Fruit fly (Drosophila melanogaster) whole organism, wandering third instar larva: ENCODE measurements around the gene emei.
"Not testable (repeated sequence)": the region's sequence is repeated elsewhere in the genome, so short reads cannot be mapped to it uniquely, and the experiment has no call there.

Experiments used
- Abd-B ChIP-seq: fragments of >200 bp; optimal IDR thresholded peaks from 2 replicates; lab custom pipeline; 2017; ENCODE audit warnings: missing biosample characterization, missing genetic modification characterization
- CG32264 ChIP-seq: fragments of 200-800 bp; sonication (Bioruptor generic); optimal IDR thresholded peaks from 2 replicates; lab custom pipeline; 2016; ENCODE audit warnings: missing biosample characterization, missing genetic modification characterization
- CrebA ChIP-seq: fragments of 200-800 bp; sonication (Bioruptor generic); optimal IDR thresholded peaks from 2 replicates; lab custom pipeline; 2016; ENCODE audit warnings: missing biosample characterization, mild to moderate bottlenecking, missing genetic modification characterization, borderline replicate concordance
- Dfd ChIP-seq: fragments of >200 bp; optimal IDR thresholded peaks from 2 replicates; lab custom pipeline; 2017; ENCODE audit warnings: missing biosample characterization, missing genetic modification characterization
- Dif ChIP-seq: fragments of 200-275, 200-300 bp; sonication (Bioruptor generic); optimal IDR thresholded peaks from 2 replicates; lab custom pipeline; 2018; ENCODE audit warnings: missing biosample characterization, missing genetic modification characterization; ENCODE audit not compliant: partially characterized antibody
- GATAd ChIP-seq: sonication (Bioruptor generic); optimal IDR thresholded peaks from 2 replicates; lab custom pipeline; 2016; ENCODE audit warnings: missing biosample characterization, missing genetic modification characterization
- HLH106 ChIP-seq: fragments of 200-800 bp; optimal IDR thresholded peaks from 3 replicates; lab custom pipeline; 2019; ENCODE audit warnings: missing biosample characterization, mild to moderate bottlenecking, missing genetic modification characterization, moderate library complexity
- Hnf4 ChIP-seq: fragments of 200-800 bp; sonication (Bioruptor generic); optimal IDR thresholded peaks from 2 replicates; lab custom pipeline; 2016; ENCODE audit warnings: missing biosample characterization, mild to moderate bottlenecking, missing genetic modification characterization
- Hr78 ChIP-seq: fragments of >200 bp; optimal IDR thresholded peaks from 2 replicates; lab custom pipeline; 2017; ENCODE audit warnings: missing biosample characterization, missing genetic modification characterization
- Jra ChIP-seq: sonication (Bioruptor generic); optimal IDR thresholded peaks from 2 replicates; lab custom pipeline; 2016; ENCODE audit warnings: missing biosample characterization, missing genetic modification characterization
- Mio ChIP-seq: sonication (Bioruptor generic); optimal IDR thresholded peaks from 2 replicates; lab custom pipeline; 2016; ENCODE audit warnings: missing biosample characterization, missing genetic modification characterization
- Myc ChIP-seq: fragments of >200 bp; optimal IDR thresholded peaks from 2 replicates; lab custom pipeline; 2017
- N ChIP-seq: fragments of >200 bp; optimal IDR thresholded peaks from 2 replicates; lab custom pipeline; 2018; ENCODE audit warnings: missing biosample characterization, missing external identifiers, missing genetic modification characterization
- OdsH ChIP-seq: fragments of 200-800 bp; sonication (Bioruptor generic); optimal IDR thresholded peaks from 2 replicates; lab custom pipeline; 2016; ENCODE audit warnings: missing biosample characterization, mild to moderate bottlenecking, missing genetic modification characterization
- Vsx2 ChIP-seq: fragments of 200-300, 225-300 bp; sonication (Bioruptor generic); optimal IDR thresholded peaks from 2 replicates; lab custom pipeline; 2018; ENCODE audit warnings: missing biosample characterization, missing genetic modification characterization; ENCODE audit not compliant: partially characterized antibody
- br ChIP-seq: fragments of 200-800 bp; sonication (Bioruptor generic); optimal IDR thresholded peaks from 2 replicates; lab custom pipeline; 2016; ENCODE audit warnings: missing biosample characterization, missing genetic modification characterization
- brk ChIP-seq: fragments of 200-800 bp; sonication (Bioruptor generic); optimal IDR thresholded peaks from 2 replicates; lab custom pipeline; 2016; ENCODE audit warnings: missing biosample characterization, mild to moderate bottlenecking, missing genetic modification characterization
- dl ChIP-seq, 2 experiments: fragments of 175-275, 200-275 bp in 1 of 2; fragments of 200-275 bp in 1 of 2; sonication (Bioruptor generic); optimal IDR thresholded peaks; lab custom pipeline; 2018; ENCODE audit warnings: mild to moderate bottlenecking in 2 of 2, missing biosample characterization in 2 of 2, missing genetic modification characterization in 2 of 2, moderate library complexity in 2 of 2; ENCODE audit not compliant: partially characterized antibody in 2 of 2, insufficient read depth in 1 of 2
- dsf ChIP-seq: sonication (Bioruptor generic); optimal IDR thresholded peaks from 2 replicates; lab custom pipeline; 2016; ENCODE audit warnings: missing biosample characterization, missing genetic modification characterization, borderline replicate concordance
- ey ChIP-seq: fragments of 200-800 bp; sonication (Bioruptor generic); optimal IDR thresholded peaks from 2 replicates; lab custom pipeline; 2016; ENCODE audit warnings: missing biosample characterization, missing genetic modification characterization
- foxo ChIP-seq, 2 experiments: fragments of 200-800 bp; sonication (Bioruptor generic); optimal IDR thresholded peaks; 2 replicates in 1 of 2; 3 replicates in 1 of 2; lab custom pipeline; 2016 to 2017; ENCODE audit warnings: missing biosample characterization in 2 of 2, missing genetic modification characterization in 2 of 2
- fru ChIP-seq: fragments of 200-800 bp; sonication (Bioruptor generic); optimal IDR thresholded peaks from 3 replicates; lab custom pipeline; 2016; ENCODE audit warnings: missing biosample characterization, mild to moderate bottlenecking, missing genetic modification characterization
- h ChIP-seq: fragments of 200-800 bp; sonication (Bioruptor generic); optimal IDR thresholded peaks from 3 replicates; lab custom pipeline; 2016; ENCODE audit warnings: missing biosample characterization, mild to moderate bottlenecking, missing genetic modification characterization
- jim ChIP-seq: fragments of 175-275, 200-325 bp; sonication (Bioruptor generic); optimal IDR thresholded peaks from 2 replicates; lab custom pipeline; 2016; ENCODE audit warnings: missing biosample characterization, mild to moderate bottlenecking, missing genetic modification characterization
- psq ChIP-seq: fragments of 200-800 bp; sonication (Bioruptor generic); optimal IDR thresholded peaks from 3 replicates; lab custom pipeline; 2017; ENCODE audit warnings: missing biosample characterization, mild to moderate bottlenecking, missing genetic modification characterization, moderate library complexity
- rgr ChIP-seq: fragments of 200-800 bp; sonication (Bioruptor generic); optimal IDR thresholded peaks from 3 replicates; lab custom pipeline; 2016; ENCODE audit warnings: missing biosample characterization, mild to moderate bottlenecking, missing genetic modification characterization
- sage ChIP-seq: fragments of 200-800 bp; sonication (Bioruptor generic); optimal IDR thresholded peaks from 2 replicates; lab custom pipeline; 2016; ENCODE audit warnings: missing biosample characterization, mild to moderate bottlenecking, missing genetic modification characterization
- sv ChIP-seq: fragments of 200-800 bp; sonication (Bioruptor generic); optimal IDR thresholded peaks from 3 replicates; lab custom pipeline; 2016; ENCODE audit warnings: missing biosample characterization, missing genetic modification characterization
- tai ChIP-seq: sonication (Bioruptor generic); optimal IDR thresholded peaks from 2 replicates; lab custom pipeline; 2016; ENCODE audit warnings: missing biosample characterization, missing genetic modification characterization
- usp ChIP-seq: fragments of >200 bp; optimal IDR thresholded peaks from 2 replicates; lab custom pipeline; 2017; ENCODE audit warnings: missing biosample characterization, missing genetic modification characterization

Gene emei

dm6 chr3L:11130535-11130934, 21.0 kb downstream of the emei start, which contains the start of gene nol:
Gene nol (plus strand): TSS chr3L:11130835.
- TF ChIP-seq Mio (GFP tag; lab: Kevin White, UChicago) (no peak), dl (GFP tag; optimal IDR thresholded peaks at IDR 0.05; lab: Kevin White, UChicago; ENCODE audit: insufficient read depth in 1 of 2, partially characterized antibody in 2 of 2) (no peak), Dfd (GFP tag; lab: Kevin White, UChicago) (no peak), usp (GFP tag; lab: Kevin White, UChicago) (no peak), CG32264 (GFP tag; lab: Kevin White, UChicago) (no peak), Abd-B (GFP tag; lab: Kevin White, UChicago) (no peak), Myc (lab: Kevin White, UChicago) (no peak), brk (GFP tag; lab: Kevin White, UChicago) (no peak), rgr (no peak), N (GFP tag; lab: Kevin White, UChicago) (no peak), HLH106 (no peak), sv (GFP tag; lab: Kevin White, UChicago) (no peak), CrebA (GFP tag; lab: Kevin White, UChicago) (no peak), fru (GFP tag; lab: Kevin White, UChicago) (no peak), dsf (GFP tag; lab: Kevin White, UChicago) (no peak), Jra (GFP tag; lab: Kevin White, UChicago) (no peak), Hnf4 (GFP tag; lab: Kevin White, UChicago) (no peak), GATAd (GFP tag; lab: Kevin White, UChicago) (no peak)
- TF ChIP-seq, all 38 proteins: peak for 0

dm6 chr3L:11132055-11132454, 22.6 kb downstream of the emei start, which contains the start of gene CG32074:
Gene CG32074 (minus strand): TSS chr3L:11132322.
- TF ChIP-seq tai; psq (GFP tag; lab: Kevin White, UChicago); Abd-B (GFP tag; lab: Kevin White, UChicago): not testable (repeated sequence)

- not testable (repeated sequence) for TF ChIP-seq jim (GFP tag; lab: Kevin White, UChicago); HLH106; GATAd (GFP tag; lab: Kevin White, UChicago)
These were observed 25.4 kb downstream of the emei start, which contains the start of gene CG14143 for dm6 chr3L:11134886-11135285. Gene CG14143 (plus strand): TSS chr3L:11134987.

- TF ChIP-seq sv (GFP tag; lab: Kevin White, UChicago), result no peak
- peak; percentile 20 for TF ChIP-seq CrebA (GFP tag; lab: Kevin White, UChicago)
These were observed 26.4 kb downstream of the emei start, which contains the start of gene IRSp53 for dm6 chr3L:11135846-11136245. Gene IRSp53 (plus strand): TSS chr3L:11136049.

- no peak for TF ChIP-seq Vsx2 (GFP tag; lab: Kevin White, UChicago)
- TF ChIP-seq tai, result no peak
- no peak for TF ChIP-seq h (GFP tag; lab: Kevin White, UChicago)
- no peak for TF ChIP-seq usp (GFP tag; lab: Kevin White, UChicago)
- no peak for TF ChIP-seq Dif
- TF ChIP-seq OdsH, result no peak
- TF ChIP-seq CG32264 (GFP tag; lab: Kevin White, UChicago), result no peak
- TF ChIP-seq N (GFP tag; lab: Kevin White, UChicago), result no peak
- no peak for TF ChIP-seq jim (GFP tag; lab: Kevin White, UChicago)
- TF ChIP-seq foxo (GFP tag; optimal IDR thresholded peaks at IDR 0.05; lab: Kevin White, UChicago), result no peak
These were observed 26.9 kb downstream of the emei start for dm6 chr3L:11136349-11136748.

- TF ChIP-seq br (GFP tag; lab: Kevin White, UChicago) (no peak), sage (no peak), dl (GFP tag; optimal IDR thresholded peaks at IDR 0.05; lab: Kevin White, UChicago; ENCODE audit: insufficient read depth in 1 of 2, partially characterized antibody in 2 of 2) (no peak), ey (GFP tag; lab: Kevin White, UChicago) (no peak), Hr78 (GFP tag; lab: Kevin White, UChicago) (no peak), jim (GFP tag; lab: Kevin White, UChicago) (no peak), CG32264 (GFP tag; lab: Kevin White, UChicago) (no peak), Hnf4 (GFP tag; lab: Kevin White, UChicago) (no peak), fru (GFP tag; lab: Kevin White, UChicago) (no peak)
These were observed 29.4 kb downstream of the emei start for dm6 chr3L:11138862-11139261.
